Fruit fly (Drosophila melanogaster) whole organism, embryonic: ENCODE results near the gene CG7227.

Experiments used
- Abd-B ChIP-seq: fragments of 200-800 bp; sonication (Bioruptor generic); optimal IDR thresholded peaks from 2 replicates; lab custom pipeline; 2018; ENCODE audit warnings: missing biosample characterization, mild to moderate bottlenecking, missing genetic modification characterization, moderate library complexity
- BtbVII ChIP-seq: fragments of 200-800 bp; sonication (Bioruptor generic); optimal IDR thresholded peaks from 3 replicates; lab custom pipeline; 2017; ENCODE audit warnings: missing biosample characterization, mild to moderate bottlenecking, missing genetic modification characterization
- CG10147 ChIP-seq: fragments of 200-800 bp; sonication (Bioruptor generic); optimal IDR thresholded peaks from 2 replicates; lab custom pipeline; 2019; ENCODE audit warnings: missing biosample characterization, mild to moderate bottlenecking, missing genetic modification characterization, moderate library complexity
- CG10543 ChIP-seq: fragments of 200-800 bp; sonication (Bioruptor generic); optimal IDR thresholded peaks from 3 replicates; lab custom pipeline; 2017; ENCODE audit warnings: missing biosample characterization, mild to moderate bottlenecking, missing genetic modification characterization, moderate library complexity
- CG11504 ChIP-seq: fragments of 200-800 bp; sonication (Bioruptor generic); optimal IDR thresholded peaks from 3 replicates; lab custom pipeline; 2019; ENCODE audit warnings: missing biosample characterization, mild to moderate bottlenecking, missing genetic modification characterization, moderate library complexity
- CG17802 ChIP-seq: fragments of 200-800 bp; sonication (Bioruptor generic); optimal IDR thresholded peaks from 2 replicates; lab custom pipeline; 2018; ENCODE audit warnings: missing biosample characterization, mild to moderate bottlenecking, missing genetic modification characterization, moderate library complexity
- CG18599 ChIP-seq: fragments of 200-800 bp; sonication (Bioruptor generic); optimal IDR thresholded peaks from 3 replicates; lab custom pipeline; 2017; ENCODE audit warnings: missing biosample characterization, missing genetic modification characterization, mild to moderate bottlenecking, moderate library complexity, missing genetic modification reagents
- CG2678 ChIP-seq: fragments of 200-800 bp; sonication (Bioruptor generic); optimal IDR thresholded peaks from 3 replicates; lab custom pipeline; 2019; ENCODE audit warnings: missing biosample characterization, mild to moderate bottlenecking, missing genetic modification characterization, moderate library complexity
- CG2889 ChIP-seq: fragments of 200-800 bp; sonication (Bioruptor generic); IDR thresholded peaks from 3 replicates; pipeline ENCODE4 v1.3.6; 2022; ENCODE audit warnings: missing biosample characterization, missing genetic modification characterization
- CG3065 ChIP-seq: fragments of 200-800 bp; sonication (Bioruptor generic); optimal IDR thresholded peaks from 2 replicates; lab custom pipeline; 2016; ENCODE audit warnings: missing biosample characterization, missing genetic modification characterization
- CG34224 ChIP-seq: fragments of 200-800 bp; sonication (Bioruptor generic); IDR thresholded peaks from 3 replicates; pipeline ENCODE4 v1.3.6; 2022; ENCODE audit warnings: missing biosample characterization, missing genetic modification characterization; ENCODE audit not compliant: partially characterized antibody
- CG3847 ChIP-seq: fragments of 200-800 bp; sonication (Bioruptor generic); IDR thresholded peaks from 2 replicates; pipeline ENCODE4 v1.3.6; 2022; ENCODE audit warnings: missing biosample characterization, missing genetic modification characterization
- CG6654 ChIP-seq: fragments of 200-800 bp; sonication (Bioruptor generic); optimal IDR thresholded peaks from 2 replicates; lab custom pipeline; 2017; ENCODE audit warnings: missing biosample characterization, mild to moderate bottlenecking, missing genetic modification characterization
- CG6765 ChIP-seq: fragments of 200-800 bp; sonication (Bioruptor generic); optimal IDR thresholded peaks from 3 replicates; lab custom pipeline; 2017; ENCODE audit warnings: missing biosample characterization, mild to moderate bottlenecking, missing genetic modification characterization
- CG7745 ChIP-seq: fragments of 200-800 bp; sonication (Bioruptor generic); optimal IDR thresholded peaks from 2 replicates; lab custom pipeline; 2018; ENCODE audit warnings: missing biosample characterization, mild to moderate bottlenecking, missing genetic modification characterization, moderate library complexity
- CG7839 ChIP-seq: fragments of 200-800 bp; sonication (Bioruptor generic); optimal IDR thresholded peaks from 3 replicates; lab custom pipeline; 2018; ENCODE audit warnings: missing biosample characterization, mild to moderate bottlenecking, missing genetic modification characterization, moderate library complexity
- CG9797 ChIP-seq: fragments of 200-800 bp; sonication (Bioruptor generic); optimal IDR thresholded peaks from 3 replicates; lab custom pipeline; 2018; ENCODE audit warnings: missing biosample characterization, mild to moderate bottlenecking, missing genetic modification characterization
- CG9932 ChIP-seq: fragments of 200-800 bp; sonication (Bioruptor generic); IDR thresholded peaks from 2 replicates; pipeline ENCODE4 v1.3.6; 2022; ENCODE audit warnings: missing biosample characterization, missing genetic modification characterization
- Deaf1 ChIP-seq: fragments of 200-800 bp; optimal IDR thresholded peaks from 3 replicates; lab custom pipeline; 2019; ENCODE audit warnings: missing biosample characterization, mild to moderate bottlenecking, missing genetic modification characterization, moderate library complexity
- Gsc ChIP-seq: fragments of 200-800 bp; sonication (Bioruptor generic); IDR thresholded peaks from 2 replicates; pipeline ENCODE4 v1.3.6; 2022; ENCODE audit warnings: missing biosample characterization, missing genetic modification characterization
- H2.0 ChIP-seq: fragments of 200-800 bp; sonication (Bioruptor generic); IDR thresholded peaks from 2 replicates; pipeline ENCODE4 v1.3.6; 2022; ENCODE audit warnings: missing biosample characterization, missing genetic modification characterization
- MESR4 ChIP-seq: fragments of 200-800 bp; sonication (Bioruptor generic); optimal IDR thresholded peaks from 2 replicates; lab custom pipeline; 2018; ENCODE audit warnings: missing biosample characterization, mild to moderate bottlenecking, missing genetic modification characterization, moderate library complexity
- NfI ChIP-seq: fragments of 200-800 bp; sonication (Bioruptor generic); optimal IDR thresholded peaks from 3 replicates; lab custom pipeline; 2018; ENCODE audit warnings: missing biosample characterization, mild to moderate bottlenecking, missing genetic modification characterization, moderate library complexity
- Opbp ChIP-seq: fragments of 200-800 bp; sonication (Bioruptor generic); IDR thresholded peaks from 3 replicates; pipeline ENCODE4 v1.3.6; 2022; ENCODE audit warnings: missing biosample characterization, missing genetic modification characterization; ENCODE audit not compliant: partially characterized antibody
- TFAM ChIP-seq: fragments of 200-800 bp; sonication (Bioruptor generic); optimal IDR thresholded peaks from 2 replicates; lab custom pipeline; 2017; ENCODE audit warnings: missing biosample characterization, missing genetic modification characterization, inconsistent platforms
- al ChIP-seq: fragments of 200-800 bp; sonication (Bioruptor generic); IDR thresholded peaks from 2 replicates; pipeline ENCODE4 v1.3.6; 2022; ENCODE audit warnings: missing biosample characterization, missing genetic modification characterization
- ase ChIP-seq: fragments of 200-800 bp; sonication (Bioruptor generic); IDR thresholded peaks from 3 replicates; pipeline ENCODE4 v1.3.6; 2022; ENCODE audit warnings: missing biosample characterization, missing genetic modification characterization
- cas ChIP-seq: fragments of 200-800 bp; sonication (Bioruptor generic); IDR thresholded peaks from 2 replicates; pipeline ENCODE4 v1.3.6; 2022; ENCODE audit warnings: missing biosample characterization, missing genetic modification characterization
- dmrt99B ChIP-seq: fragments of 200-800 bp; sonication (Bioruptor generic); optimal IDR thresholded peaks from 2 replicates; lab custom pipeline; 2018; ENCODE audit warnings: missing biosample characterization, mild to moderate bottlenecking, missing genetic modification characterization, moderate library complexity
- grau ChIP-seq: fragments of 200-800 bp; optimal IDR thresholded peaks from 3 replicates; lab custom pipeline; 2019; ENCODE audit warnings: missing biosample characterization, mild to moderate bottlenecking, missing genetic modification characterization, moderate library complexity
- hb ChIP-seq: fragments of 200-800 bp; sonication (Bioruptor generic); IDR thresholded peaks from 3 replicates; pipeline ENCODE4 v1.3.6; 2022; ENCODE audit warnings: missing biosample characterization, missing genetic modification characterization; ENCODE audit not compliant: partially characterized antibody
- ind ChIP-seq: fragments of 200-800 bp; sonication (Bioruptor generic); optimal IDR thresholded peaks from 3 replicates; lab custom pipeline; 2016; ENCODE audit warnings: missing biosample characterization, missing genetic modification characterization
- jumu ChIP-seq: fragments of 200-800 bp; sonication (Bioruptor generic); optimal IDR thresholded peaks from 3 replicates; lab custom pipeline; 2016; ENCODE audit warnings: missing biosample characterization, missing genetic modification characterization
- kni ChIP-seq: fragments of 200-800 bp; sonication (Bioruptor generic); optimal IDR thresholded peaks from 3 replicates; lab custom pipeline; 2017; ENCODE audit warnings: mild to moderate bottlenecking, missing biosample characterization, missing genetic modification reagents, missing genetic modification characterization
- knrl ChIP-seq: fragments of 200-800 bp; sonication (Bioruptor generic); IDR thresholded peaks from 3 replicates; pipeline ENCODE4 v1.3.6; 2022; ENCODE audit warnings: missing biosample characterization, missing genetic modification characterization; ENCODE audit not compliant: partially characterized antibody
- lmd ChIP-seq: fragments of 200-800 bp; sonication (Bioruptor generic); IDR thresholded peaks from 2 replicates; pipeline ENCODE4 v1.3.6; 2022; ENCODE audit warnings: missing biosample characterization, missing genetic modification characterization
- pros ChIP-seq: fragments of 200-800 bp; sonication (Bioruptor generic); optimal IDR thresholded peaks from 3 replicates; lab custom pipeline; 2019; ENCODE audit warnings: missing biosample characterization, mild to moderate bottlenecking, missing genetic modification characterization, moderate library complexity
- scrt ChIP-seq: fragments of 200-800 bp; sonication (Bioruptor generic); optimal IDR thresholded peaks from 2 replicates; lab custom pipeline; 2018; ENCODE audit warnings: missing biosample characterization, mild to moderate bottlenecking, missing genetic modification characterization, moderate library complexity
- sd ChIP-seq: fragments of 200-800 bp; sonication (Bioruptor generic); optimal IDR thresholded peaks from 3 replicates; lab custom pipeline; 2018; ENCODE audit warnings: missing biosample characterization, mild to moderate bottlenecking, missing genetic modification characterization, moderate library complexity
- sens ChIP-seq: fragments of 200-800 bp; sonication (Bioruptor generic); peaks from one replicate; lab custom pipeline; 2016; ENCODE audit warnings: missing biosample characterization, missing genetic modification characterization
- ssp ChIP-seq: fragments of 200-800 bp; sonication (Bioruptor generic); IDR thresholded peaks from 2 replicates; pipeline ENCODE4 v1.3.6; 2022; ENCODE audit warnings: missing biosample characterization, missing genetic modification characterization
- tgo ChIP-seq: fragments of 200-800 bp; sonication (Bioruptor generic); IDR thresholded peaks from 3 replicates; pipeline ENCODE4 v1.3.6; 2022; ENCODE audit warnings: missing biosample characterization, missing genetic modification characterization
- unpg ChIP-seq: fragments of 200-800 bp; sonication (Bioruptor generic); optimal IDR thresholded peaks from 3 replicates; lab custom pipeline; 2018; ENCODE audit warnings: missing biosample characterization, mild to moderate bottlenecking, missing genetic modification characterization, moderate library complexity
- zen ChIP-seq: fragments of 200-800 bp; sonication (Bioruptor generic); optimal IDR thresholded peaks from 3 replicates; lab custom pipeline; 2018; ENCODE audit warnings: missing biosample characterization, mild to moderate bottlenecking, missing genetic modification characterization, moderate library complexity

Gene CG7227

DNA sequence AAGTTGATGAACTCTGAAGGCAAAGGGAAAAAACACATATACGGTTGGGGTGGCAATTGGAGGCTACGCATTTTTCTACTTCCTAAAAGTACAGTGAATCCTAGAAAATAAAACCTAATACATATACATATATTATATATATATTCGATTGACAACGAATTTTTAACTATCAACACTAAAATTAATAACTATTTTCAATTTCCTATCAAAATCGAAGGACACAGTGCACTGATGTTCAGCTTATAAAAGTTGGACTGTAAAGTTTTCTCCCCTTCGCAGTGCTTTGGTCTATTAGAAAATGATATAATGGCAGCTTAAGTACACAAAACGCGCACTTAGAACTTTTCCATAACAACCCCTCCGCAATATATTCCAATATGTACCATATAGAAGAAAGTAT lies 35.1 kb downstream of the CG7227 start (continued):
- TF ChIP-seq Abd-B (GFP tag; lab: Kevin White, UChicago) (no peak), CG9932 (GFP tag; lab: Robert Waterston, UW) (0 out of 2 replicates have a peak, but pooled peaks have one; percentile 24), NfI (peak; percentile 5), CG2889 (GFP tag; lab: Robert Waterston, UW) (no peak), CG9797 (GFP tag; lab: Kevin White, UChicago) (no peak), CG11504 (tag; lab: Kevin White, UChicago) (peak; percentile 25), dmrt99B (tag; lab: Kevin White, UChicago) (peak; percentile 25), grau (peak; percentile 76), ssp (no peak), H2.0 (GFP tag; lab: Robert Waterston, UW) (no peak), CG17802 (tag; lab: Kevin White, UChicago) (no peak), tgo (GFP tag; lab: Robert Waterston, UW) (peak; percentile 22; the same call in 2 of the 3 replicates), Deaf1 (tag; lab: Kevin White, UChicago) (no peak), unpg (GFP tag; lab: Kevin White, UChicago) (peak; percentile 3), ase (GFP tag; lab: Robert Waterston, UW) (no peak), Opbp (GFP tag; lab: Robert Waterston, UW) (no peak), CG34224 (GFP tag; lab: Robert Waterston, UW) (no peak), CG6765 (GFP tag; lab: Kevin White, UChicago) (no peak), zen (tag; lab: Kevin White, UChicago) (no peak), TFAM (GFP tag; lab: Kevin White, UChicago) (no peak), CG18599 (GFP tag; lab: Kevin White, UChicago) (peak; percentile 22), pros (GFP tag; lab: Kevin White, UChicago) (no peak), CG2678 (tag; lab: Kevin White, UChicago) (peak; percentile 38), Gsc (GFP tag; lab: Robert Waterston, UW) (no peak), lmd (GFP tag; lab: Robert Waterston, UW) (peak; percentile 14; the same call in 1 of the 2 replicates), CG3065 (no peak), sens (GFP tag; lab: Kevin White, UChicago) (no peak), CG7839 (tag; lab: Kevin White, UChicago) (peak; percentile 20), knrl (GFP tag; lab: Robert Waterston, UW) (no peak), jumu (GFP tag; lab: Kevin White, UChicago) (no peak), CG10147 (GFP tag; lab: Kevin White, UChicago) (peak; percentile 4), BtbVII (GFP tag; lab: Kevin White, UChicago) (no peak), cas (GFP tag; lab: Robert Waterston, UW) (no peak), ind (GFP tag; lab: Kevin White, UChicago) (no peak), scrt (peak; percentile 2), CG3847 (GFP tag; lab: Robert Waterston, UW) (peak; percentile 33; the same call in 1 of the 2 replicates), hb (GFP tag; lab: Robert Waterston, UW) (no peak), sd (no peak), kni (GFP tag; lab: Kevin White, UChicago) (no peak), CG6654 (no peak), CG10543 (GFP tag; lab: Kevin White, UChicago) (no peak), CG7745 (tag; lab: Kevin White, UChicago) (no peak), MESR4 (GFP tag; lab: Kevin White, UChicago) (no peak), al (GFP tag; lab: Robert Waterston, UW) (no peak)
